Fruit fly (Drosophila melanogaster): Measurements from ENCODE around the gene CG34140.

The CG34140 gene

dm6 chr3L:212520-212919 is 28.3 kb upstream of the CG34140 start, which contains the start of the genes thoc7 and Dis3l2 (continued):
- TF ChIP-seq stwl (tag; optimal IDR thresholded peaks at IDR 0.05) = peak; percentile 77
- TF ChIP-seq Sin3A (optimal IDR thresholded peaks at IDR 0.05) = peak; percentile 40
- no peak for TF ChIP-seq schlank (tag; optimal IDR thresholded peaks at IDR 0.05)
- TF ChIP-seq amos (GFP tag; IDR thresholded peaks at IDR 0.05; ENCODE audit: partially characterized antibody) = peak; percentile 29; the same call in 1 of the 2 replicates
- TF ChIP-seq CG6813 (GFP tag; optimal IDR thresholded peaks at IDR 0.05) = no peak
- no peak for TF ChIP-seq mam (GFP tag; optimal IDR thresholded peaks at IDR 0.05)
- no peak for TF ChIP-seq CG9876 (GFP tag; optimal IDR thresholded peaks at IDR 0.05)
- peak; percentile 16 for TF ChIP-seq Sry-δ (GFP tag; optimal IDR thresholded peaks at IDR 0.05)
- TF ChIP-seq HmgZ (tag; optimal IDR thresholded peaks at IDR 0.05) = peak; percentile 0
- TF ChIP-seq phol (tag; optimal IDR thresholded peaks at IDR 0.05) = peak; percentile 10
- peak; percentile 5 for TF ChIP-seq trem (tag; optimal IDR thresholded peaks at IDR 0.05)
- TF ChIP-seq CG32532 (GFP tag; IDR thresholded peaks at IDR 0.05) = no peak
- TF ChIP-seq CG14050 (GFP tag; IDR thresholded peaks at IDR 0.05) = no peak
- TF ChIP-seq CG16813 (GFP tag; IDR thresholded peaks at IDR 0.05; ENCODE audit: partially characterized antibody) = no peak
- TF ChIP-seq YL-1 (GFP tag; optimal IDR thresholded peaks at IDR 0.05) = peak; percentile 44
- TF ChIP-seq CG9797 (GFP tag; optimal IDR thresholded peaks at IDR 0.05) = peak; percentile 79
- no peak for TF ChIP-seq CG11085 (GFP tag; IDR thresholded peaks at IDR 0.05)
- TF ChIP-seq CG13287 (GFP tag; IDR thresholded peaks at IDR 0.05; ENCODE audit: partially characterized antibody) = peak; percentile 42; the same call in 1 of the 2 replicates
- TF ChIP-seq CG15514 (GFP tag; optimal IDR thresholded peaks at IDR 0.05) = peak; percentile 32
- TF ChIP-seq gfzf (GFP tag; optimal IDR thresholded peaks at IDR 0.05) = peak; percentile 87
- peak; percentile 24 for TF ChIP-seq BEAF-32 (GFP tag; optimal IDR thresholded peaks at IDR 0.05)
- peak; percentile 10 for TF ChIP-seq CG2116 (GFP tag; optimal IDR thresholded peaks at IDR 0.05)
- TF ChIP-seq Bgb (GFP tag; IDR thresholded peaks at IDR 0.05; ENCODE audit: partially characterized antibody) = peak; percentile 19; the same call in 1 of the 2 replicates

dm6 chr3L:211200-211599 is 27.0 kb upstream of the CG34140 start, which contains the start of gene Prp4k:
Gene Prp4k, minus strand, starts transcription at chr3L:211457.
- no peak for TF ChIP-seq prd (optimal IDR thresholded peaks at IDR 0.05)
- TF ChIP-seq prd (GFP tag; IDR thresholded peaks at IDR 0.05) = no peak
- TF ChIP-seq Eip74EF (GFP tag; optimal IDR thresholded peaks at IDR 0.05) = no peak
- no peak for TF ChIP-seq CG2889 (GFP tag; IDR thresholded peaks at IDR 0.05)
- no peak for TF ChIP-seq nmo (GFP tag; optimal IDR thresholded peaks at IDR 0.05)
- TF ChIP-seq CG10267 (tag; optimal IDR thresholded peaks at IDR 0.05) = peak; percentile 4
- TF ChIP-seq az2 (GFP tag; optimal IDR thresholded peaks at IDR 0.05) = no peak
- no peak for TF ChIP-seq al (GFP tag; IDR thresholded peaks at IDR 0.05)
- no peak for TF ChIP-seq hkb (optimal IDR thresholded peaks at IDR 0.05)
- TF ChIP-seq hkb (GFP tag; IDR thresholded peaks at IDR 0.05) = no peak
- TF ChIP-seq CG3726 (GFP tag; IDR thresholded peaks at IDR 0.05) = no peak
- TF ChIP-seq lbe (GFP tag; optimal IDR thresholded peaks at IDR 0.05) = no peak
- TF ChIP-seq Oli (tag; optimal IDR thresholded peaks at IDR 0.05) = no peak
- no peak for TF ChIP-seq pb (GFP tag; optimal IDR thresholded peaks at IDR 0.05)
- no peak for TF ChIP-seq Dek (tag; optimal IDR thresholded peaks at IDR 0.05)
- no peak for TF ChIP-seq Dbx (GFP tag; IDR thresholded peaks at IDR 0.05)
- no peak for TF ChIP-seq sna (GFP tag; IDR thresholded peaks at IDR 0.05; ENCODE audit: partially characterized antibody)
- no peak for TF ChIP-seq Mad (GFP tag; optimal IDR thresholded peaks at IDR 0.05)
- no peak for TF ChIP-seq CG4707 (GFP tag; optimal IDR thresholded peaks at IDR 0.05)
- TF ChIP-seq gcm2 (GFP tag; optimal IDR thresholded peaks at IDR 0.05) = no peak
- TF ChIP-seq Dp (GFP tag; optimal IDR thresholded peaks at IDR 0.05) = peak; percentile 4
- no peak for TF ChIP-seq ro (GFP tag; IDR thresholded peaks at IDR 0.05)
- TF ChIP-seq Optix (GFP tag; IDR thresholded peaks at IDR 0.05) = no peak
- no peak for TF ChIP-seq CG18476 (GFP tag; optimal IDR thresholded peaks at IDR 0.05)
- TF ChIP-seq Poxn (GFP tag; IDR thresholded peaks at IDR 0.05) = no peak
- TF ChIP-seq HHEX (GFP tag; optimal IDR thresholded peaks at IDR 0.05) = no peak
- no peak for TF ChIP-seq CG1024 (GFP tag; IDR thresholded peaks at IDR 0.05)
- TF ChIP-seq CG12236 (GFP tag; optimal IDR thresholded peaks at IDR 0.05) = no peak
- no peak for TF ChIP-seq Lhr (GFP tag; optimal IDR thresholded peaks at IDR 0.05)

All from whole organism, embryonic.